Fruit fly (Drosophila melanogaster) Kc167 (cell line): ENCODE results near the gene Eato.

ENCODE experiments used
- Myc ChIP-seq: fragments of >200 bp; optimal IDR thresholded peaks from 2 replicates; lab custom pipeline; 2017; ENCODE audit warnings: missing external identifiers
- Sin3A ChIP-seq: fragments of >200 bp; optimal IDR thresholded peaks from 2 replicates; lab custom pipeline; 2018; ENCODE audit warnings: missing external identifiers
- h ChIP-seq: fragments of >200 bp; optimal IDR thresholded peaks from 3 replicates; lab custom pipeline; 2018; ENCODE audit warnings: missing external identifiers
- insv ChIP-seq: fragments of >200 bp; optimal IDR thresholded peaks from 3 replicates; lab custom pipeline; 2018; ENCODE audit warnings: missing external identifiers
- psq ChIP-seq: fragments of >200 bp; optimal IDR thresholded peaks from 2 replicates; lab custom pipeline; 2017; ENCODE audit warnings: missing external identifiers
- ttk ChIP-seq: sonication (Bioruptor generic); optimal IDR thresholded peaks from 2 replicates; lab custom pipeline; 2017; ENCODE audit warnings: missing external identifiers

Gene Eato

dm6 chr2L:13783264-13784154 is at the start of gene Eato:
Gene Eato (plus strand): TSS chr2L:13784084.
- TF ChIP-seq Myc, result no peak
- TF ChIP-seq h (lab: Kevin White, UChicago), result no peak
- TF ChIP-seq insv (lab: Kevin White, UChicago), result no peak
- no peak for TF ChIP-seq ttk
- no peak for TF ChIP-seq Sin3A (lab: Kevin White, UChicago)
- no peak for TF ChIP-seq psq

- no peak for TF ChIP-seq Myc
- no peak for TF ChIP-seq psq
- no peak for TF ChIP-seq Sin3A (lab: Kevin White, UChicago)
- no peak for TF ChIP-seq h (lab: Kevin White, UChicago)
- no peak for TF ChIP-seq ttk
- TF ChIP-seq insv (lab: Kevin White, UChicago), result no peak
These were observed 48.0 kb upstream of the Eato start, which contains the start of gene nur for dm6 chr2L:13735838-13736237. Gene nur (plus strand): TSS chr2L:13736138.

- TF ChIP-seq ttk (no peak), h (lab: Kevin White, UChicago) (no peak), Myc (no peak), insv (lab: Kevin White, UChicago) (no peak), Sin3A (lab: Kevin White, UChicago) (no peak), psq (no peak)
These were observed 37.2 kb upstream of the Eato start, which contains the start of gene TM9SF4 for dm6 chr2L:13746652-13747051. Gene TM9SF4 (plus strand): TSS chr2L:13746952.

dm6 chr2L:13763144-13763543 is 20.7 kb upstream of the Eato start:
- no peak for TF ChIP-seq Myc
- TF ChIP-seq Sin3A (lab: Kevin White, UChicago), result no peak
- TF ChIP-seq ttk, result no peak
- no peak for TF ChIP-seq insv (lab: Kevin White, UChicago)
- no peak for TF ChIP-seq psq
- TF ChIP-seq h (lab: Kevin White, UChicago), result no peak

dm6 chr2L:13770884-13771283 is 13.0 kb upstream of the Eato start:
- TF ChIP-seq psq (no peak), insv (lab: Kevin White, UChicago) (no peak), Sin3A (lab: Kevin White, UChicago) (no peak), h (lab: Kevin White, UChicago) (no peak), Myc (no peak), ttk (no peak)

dm6 chr2L:13773697-13774096 is 10.2 kb upstream of the Eato start, which contains the start of gene CG43376:
Gene CG43376 (plus strand): TSS chr2L:13773997.
- TF ChIP-seq Myc (no peak), Sin3A (lab: Kevin White, UChicago) (no peak), insv (lab: Kevin White, UChicago) (no peak), psq (no peak), h (lab: Kevin White, UChicago) (no peak)

- TF ChIP-seq h (lab: Kevin White, UChicago), result no peak
- no peak for TF ChIP-seq Myc
- no peak for TF ChIP-seq psq
- no peak for TF ChIP-seq Sin3A (lab: Kevin White, UChicago)
- no peak for TF ChIP-seq insv (lab: Kevin White, UChicago)
- TF ChIP-seq ttk, result no peak
These were observed 6.8 kb upstream of the Eato start for dm6 chr2L:13776928-13777686.

dm6 chr2L:13778648-13779047 is 5.2 kb upstream of the Eato start:
- TF ChIP-seq h (lab: Kevin White, UChicago) (no peak), Sin3A (lab: Kevin White, UChicago) (no peak), psq (no peak), Myc (no peak), insv (lab: Kevin White, UChicago) (no peak), ttk (no peak)

- no peak for TF ChIP-seq Sin3A (lab: Kevin White, UChicago)
- no peak for TF ChIP-seq h (lab: Kevin White, UChicago)
- TF ChIP-seq Myc, result no peak
- no peak for TF ChIP-seq ttk
- TF ChIP-seq psq, result no peak
- TF ChIP-seq insv (lab: Kevin White, UChicago), result no peak
These were observed 4.7 kb upstream of the Eato start for dm6 chr2L:13779162-13779561.

dm6 chr2L:13779795-13780108 is 4.1 kb upstream of the Eato start:
- TF ChIP-seq ttk, result no peak
- TF ChIP-seq Sin3A (lab: Kevin White, UChicago), result no peak
- no peak for TF ChIP-seq psq
- TF ChIP-seq insv (lab: Kevin White, UChicago), result no peak
- no peak for TF ChIP-seq h (lab: Kevin White, UChicago)
- TF ChIP-seq Myc, result no peak

- no peak for TF ChIP-seq ttk
- TF ChIP-seq h (lab: Kevin White, UChicago), result no peak
- TF ChIP-seq insv (lab: Kevin White, UChicago), result no peak
- no peak for TF ChIP-seq psq
- no peak for TF ChIP-seq Myc
- TF ChIP-seq Sin3A (lab: Kevin White, UChicago), result no peak
These were observed 3.6 kb upstream of the Eato start, which contains the start of the genes CG9008 and p38b for dm6 chr2L:13780109-13780947. Gene CG9008 (minus strand): TSS chr2L:13780165. Gene p38b (plus strand): TSS chr2L:13780689.
